Worm (Caenorhabditis elegans) whole organism, L4 larva: ENCODE results near the gene iffb-1.

Experiments
- D1046.2 ChIP-seq: fragments of 200-800 bp; sonication (Bioruptor generic); IDR thresholded peaks from 2 replicates; pipeline ENCODE4 v1.3.6; 2022; ENCODE audit warnings: missing genetic modification characterization, missing compliant biosample characterization
- F37D6.2 ChIP-seq: sonication (generic microtip); optimal IDR thresholded peaks from 2 replicates; lab custom pipeline; 2016; ENCODE audit warnings: mild to moderate bottlenecking, missing genetic modification characterization, missing compliant biosample characterization
- T20F7.1 ChIP-seq: fragments of 200-800 bp; sonication (Bioruptor generic); optimal IDR thresholded peaks from 2 replicates; lab custom pipeline; 2018; ENCODE audit warnings: mild to moderate bottlenecking, missing genetic modification characterization, missing compliant biosample characterization
- Y75B8A.6 ChIP-seq: fragments of 200-800 bp; sonication (Bioruptor generic); IDR thresholded peaks from 2 replicates; pipeline ENCODE4 v1.3.6; 2022; ENCODE audit warnings: missing genetic modification reagents, missing genetic modification characterization, missing compliant biosample characterization
- aha-1 ChIP-seq: fragments of 150-350 bp; peaks from one replicate; lab custom pipeline; 2014; ENCODE audit warnings: missing biosample characterization, missing genetic modification characterization
- ceh-28 ChIP-seq: fragments of 150-350 bp; optimal IDR thresholded peaks from 2 replicates; lab custom pipeline; 2014; ENCODE audit warnings: missing biosample characterization, missing genetic modification reagents, missing genetic modification characterization
- ceh-62 ChIP-seq: sonication (generic microtip); optimal IDR thresholded peaks from 2 replicates; lab custom pipeline; 2017; ENCODE audit warnings: missing biosample characterization, missing genetic modification characterization
- ces-1 ChIP-seq: fragments of 150-350 bp; sonication (generic microtip); optimal IDR thresholded peaks from 4 replicates; lab custom pipeline; 2014; ENCODE audit warnings: missing biosample characterization, missing genetic modification reagents, missing genetic modification characterization
- cey-2 ChIP-seq: sonication (generic microtip); optimal IDR thresholded peaks from 3 replicates; lab custom pipeline; 2017; ENCODE audit warnings: missing genetic modification characterization, mild to moderate bottlenecking, missing compliant biosample characterization, antibody characterized with exemption, borderline replicate concordance; ENCODE audit not compliant: insufficient read depth
- daf-12 ChIP-seq: fragments of 150-350 bp; optimal IDR thresholded peaks from 2 replicates; lab custom pipeline; 2014; ENCODE audit warnings: missing biosample characterization, missing genetic modification reagents, missing genetic modification characterization
- daf-16 ChIP-seq, 3 experiments: sonication (generic microtip); optimal IDR thresholded peaks; 2 replicates each; lab custom pipeline; 2016 to 2017; ENCODE audit warnings: missing genetic modification characterization in 3 of 3, missing genetic modification reagents in 3 of 3, mild to moderate bottlenecking in 2 of 3, missing compliant biosample characterization in 2 of 3, missing biosample characterization in 1 of 3, moderate library complexity in 1 of 3
- daf-19 ChIP-seq: fragments of 200-800 bp; sonication (Bioruptor generic); conservative IDR thresholded peaks from 2 replicates; pipeline ENCODE4 v1.3.6; 2022; ENCODE audit warnings: missing genetic modification characterization, missing compliant biosample characterization
- duxl-1 ChIP-seq: sonication (generic microtip); optimal IDR thresholded peaks from 2 replicates; lab custom pipeline; 2016; ENCODE audit warnings: mild to moderate bottlenecking, missing genetic modification characterization, moderate library complexity, missing compliant biosample characterization; ENCODE audit not compliant: poor library complexity
- dve-1 ChIP-seq: sonication (generic microtip); optimal IDR thresholded peaks from 2 replicates; lab custom pipeline; 2017; ENCODE audit warnings: antibody characterized with exemption, mild to moderate bottlenecking, missing genetic modification characterization, missing compliant biosample characterization; ENCODE audit not compliant: insufficient read depth
- hif-1 ChIP-seq, 2 experiments: sonication (generic microtip); optimal IDR thresholded peaks; 2 replicates each; lab custom pipeline; 2016 to 2017; ENCODE audit warnings: missing compliant biosample characterization in 2 of 2, missing genetic modification characterization in 2 of 2, missing genetic modification reagents in 2 of 2, missing genotype in 2 of 2, mild to moderate bottlenecking in 1 of 2
- lim-7 ChIP-seq: fragments of 200-800 bp; sonication (Bioruptor generic); IDR thresholded peaks from 2 replicates; pipeline ENCODE4 v1.3.6; 2022; ENCODE audit warnings: missing genetic modification characterization, missing compliant biosample characterization
- lin-15B ChIP-seq: fragments of 150-350 bp; sonication (generic microtip); optimal IDR thresholded peaks from 3 replicates; lab custom pipeline; 2014; ENCODE audit warnings: missing biosample characterization, missing genetic modification characterization
- lin-38 ChIP-seq: fragments of 200-800 bp; sonication (Bioruptor generic); IDR thresholded peaks from 2 replicates; pipeline ENCODE4 v1.3.6; 2022; ENCODE audit warnings: missing genetic modification reagents, missing genetic modification characterization, missing compliant biosample characterization
- lsy-2 ChIP-seq, 2 experiments: fragments of 150-350 bp in 1 of 2; sonication (generic microtip) in 1 of 2; optimal IDR thresholded peaks; 2 replicates each; lab custom pipeline; 2014 to 2017; ENCODE audit warnings: missing biosample characterization in 2 of 2, missing genetic modification characterization in 2 of 2
- mxl-3 ChIP-seq: fragments of 200-800 bp; sonication (Bioruptor generic); optimal IDR thresholded peaks from 2 replicates; lab custom pipeline; 2018; ENCODE audit warnings: mild to moderate bottlenecking, missing genetic modification characterization, missing compliant biosample characterization
- nhr-25 ChIP-seq: sonication (generic microtip); optimal IDR thresholded peaks from 2 replicates; lab custom pipeline; 2017; ENCODE audit warnings: missing genetic modification characterization, mild to moderate bottlenecking, missing compliant biosample characterization, antibody characterized with exemption, moderate library complexity, borderline replicate concordance; ENCODE audit not compliant: insufficient read depth
- nhr-28 ChIP-seq: fragments of 150-350 bp; optimal IDR thresholded peaks from 2 replicates; lab custom pipeline; 2014; ENCODE audit warnings: missing biosample characterization, missing genetic modification characterization
- nhr-41 ChIP-seq: fragments of 200-800 bp; sonication (Bioruptor generic); IDR thresholded peaks from 2 replicates; pipeline ENCODE4 v1.3.6; 2022; ENCODE audit warnings: missing genetic modification reagents, missing genetic modification characterization, missing compliant biosample characterization
- nhr-77 ChIP-seq: fragments of 150-350 bp; optimal IDR thresholded peaks from 2 replicates; lab custom pipeline; 2014; ENCODE audit warnings: missing biosample characterization, missing genetic modification characterization
- set-16 ChIP-seq: fragments of 200-800 bp; sonication (Bioruptor generic); IDR thresholded peaks from 2 replicates; pipeline ENCODE4 v1.3.6; 2022; ENCODE audit warnings: missing genetic modification reagents, missing genetic modification characterization, missing compliant biosample characterization
- snpc-4 ChIP-seq: fragments of 150-350 bp; optimal IDR thresholded peaks from 2 replicates; lab custom pipeline; 2014; ENCODE audit warnings: missing biosample characterization, missing genetic modification characterization
- spr-3 ChIP-seq: fragments of 200-800 bp; sonication (Bioruptor generic); optimal IDR thresholded peaks from 2 replicates; lab custom pipeline; 2018; ENCODE audit warnings: mild to moderate bottlenecking, missing genetic modification characterization, missing compliant biosample characterization
- unc-62 ChIP-seq, 3 experiments: fragments of 150-350 bp in 1 of 3; sonication (generic microtip); optimal IDR thresholded peaks in 2 of 3; peaks in 1 of 3; 1 replicate in 1 of 3; 2 replicates in 2 of 3; lab custom pipeline; 2014 to 2017; ENCODE audit warnings: missing biosample characterization in 3 of 3, missing genetic modification characterization in 3 of 3, missing genetic modification reagents in 3 of 3, missing genotype in 1 of 3
- zag-1 ChIP-seq: fragments of 150-350 bp; optimal IDR thresholded peaks from 2 replicates; lab custom pipeline; 2014; ENCODE audit warnings: missing biosample characterization, missing genetic modification characterization
- zfp-2 ChIP-seq: sonication (generic microtip); optimal IDR thresholded peaks from 2 replicates; lab custom pipeline; 2016; ENCODE audit warnings: mild to moderate bottlenecking, missing genetic modification characterization, missing compliant biosample characterization
- zip-11 ChIP-seq: fragments of 200-800 bp; sonication (Bioruptor generic); IDR thresholded peaks from 2 replicates; pipeline ENCODE4 v1.3.6; 2022; ENCODE audit warnings: missing genetic modification characterization, missing compliant biosample characterization
- ztf-7 ChIP-seq: fragments of 150-350 bp; optimal IDR thresholded peaks from 2 replicates; lab custom pipeline; 2014; ENCODE audit warnings: missing biosample characterization, missing genetic modification characterization

The iffb-1 gene

ce11 chrIII:2304867-2305266 is 9.4 kb upstream of the iffb-1 start, which contains the start of gene Y54F10BM.9 (continued):
- TF ChIP-seq lin-15B (tag; lab: Kevin White, UChicago) = no peak
- TF ChIP-seq zfp-2 = no peak
- peak; percentile 20 for TF ChIP-seq mxl-3
- TF ChIP-seq lsy-2 (tag; optimal IDR thresholded peaks at IDR 0.05; lab: Kevin White, UChicago) = peak in 1 of 2 experiments; percentile 25
- TF ChIP-seq hif-1 (tag; optimal IDR thresholded peaks at IDR 0.05; lab: Kevin White, UChicago) = no peak
- no peak for TF ChIP-seq ztf-7
- peak; percentile 21; the same call in 1 of the 2 replicates for TF ChIP-seq lin-38 (GFP tag; lab: Robert Waterston, UW)

ce11 chrIII:2308026-2308425 is 6.2 kb upstream of the iffb-1 start, which contains the start of the genes fbxa-1 and Y54F10BM.20:
fbxa-1 (minus strand) TSS chrIII:2308126.
Y54F10BM.20 (plus strand) TSS chrIII:2308256.
- TF ChIP-seq ceh-28 (no peak), snpc-4 (tag; lab: Kevin White, UChicago) (no peak), ceh-62 (no peak), nhr-77 (no peak)

ce11 chrIII:2310996-2311395 is 3.2 kb upstream of the iffb-1 start:
- TF ChIP-seq spr-3 = no peak
- TF ChIP-seq nhr-41 = no peak
- TF ChIP-seq dve-1 (tag; lab: Kevin White, UChicago) = peak; percentile 28
- no peak for TF ChIP-seq D1046.2 (GFP tag; lab: Robert Waterston, UW)
- TF ChIP-seq zip-11 (GFP tag; lab: Robert Waterston, UW) = no peak
- TF ChIP-seq lim-7 (GFP tag; lab: Robert Waterston, UW) = no peak
- TF ChIP-seq daf-16 (GFP tag; optimal IDR thresholded peaks at IDR 0.05; lab: Kevin White, UChicago) = no peak
- TF ChIP-seq daf-16 (tag; optimal IDR thresholded peaks at IDR 0.05; lab: Kevin White, UChicago) = peak; percentile 69
- peak in 1 of 2 experiments; percentile 24 for TF ChIP-seq hif-1 (tag; optimal IDR thresholded peaks at IDR 0.05; lab: Kevin White, UChicago)
- no peak for TF ChIP-seq unc-62 (GFP tag; optimal IDR thresholded peaks at IDR 0.05 in 1 of 2; lab: Kevin White, UChicago)
- no peak for TF ChIP-seq unc-62 (tag; optimal IDR thresholded peaks at IDR 0.05; lab: Kevin White, UChicago)
- TF ChIP-seq daf-19 = no peak

- TF ChIP-seq ces-1 (GFP tag; lab: Kevin White, UChicago) = no peak
- TF ChIP-seq ceh-28 = no peak
- no peak for TF ChIP-seq duxl-1
- no peak for TF ChIP-seq nhr-28
- no peak for TF ChIP-seq D1046.2 (GFP tag; lab: Robert Waterston, UW)
- TF ChIP-seq unc-62 (GFP tag; optimal IDR thresholded peaks at IDR 0.05 in 1 of 2; lab: Kevin White, UChicago) = peak in 1 of 2 experiments; percentile 41
- TF ChIP-seq unc-62 (tag; optimal IDR thresholded peaks at IDR 0.05; lab: Kevin White, UChicago) = no peak
- peak; percentile 86 for TF ChIP-seq set-16 (GFP tag; lab: Robert Waterston, UW)
- no peak for TF ChIP-seq daf-12 (tag; lab: Kevin White, UChicago)
- TF ChIP-seq nhr-25 (tag; lab: Kevin White, UChicago) = no peak
- no peak for TF ChIP-seq cey-2 (tag; lab: Kevin White, UChicago)
- no peak for TF ChIP-seq zag-1 (tag; lab: Kevin White, UChicago)
- peak; percentile 83 for TF ChIP-seq aha-1 (tag; lab: Kevin White, UChicago)
- TF ChIP-seq F37D6.2 (tag; lab: Kevin White, UChicago) = no peak
- no peak for TF ChIP-seq T20F7.1 (GFP tag; lab: Kevin White, UChicago)
Observed at ce11 chrIII:2314678-2315077, 442 bp downstream of the iffb-1 start.

ce11 chrIII:2316439-2316838 is 2.2 kb downstream of the iffb-1 start:
- peak; percentile 84 for TF ChIP-seq set-16 (GFP tag; lab: Robert Waterston, UW)
- TF ChIP-seq unc-62 (GFP tag; optimal IDR thresholded peaks at IDR 0.05 in 1 of 2; lab: Kevin White, UChicago) = peak in 1 of 2 experiments; percentile 9
- TF ChIP-seq unc-62 (tag; optimal IDR thresholded peaks at IDR 0.05; lab: Kevin White, UChicago) = no peak
- TF ChIP-seq Y75B8A.6 (GFP tag; lab: Robert Waterston, UW) = no peak
